Worm (Caenorhabditis elegans) whole organism, L1 larva: ENCODE results near the gene snr-6.

Experiments used
- ceh-82 ChIP-seq, 3 experiments: fragments of 150-350 bp in 1 of 3; sonication (generic microtip) in 2 of 3; optimal IDR thresholded peaks; 2 replicates each; lab custom pipeline; 2014 to 2017; ENCODE audit warnings: missing biosample characterization in 3 of 3, missing genetic modification characterization in 3 of 3
- nhr-237 ChIP-seq: fragments of 150-350 bp; optimal IDR thresholded peaks from 2 replicates; lab custom pipeline; 2014; ENCODE audit warnings: missing biosample characterization, missing genetic modification characterization
- zag-1 ChIP-seq: fragments of 150-350 bp; optimal IDR thresholded peaks from 2 replicates; lab custom pipeline; 2014; ENCODE audit warnings: missing biosample characterization, missing genetic modification characterization

DNA sequence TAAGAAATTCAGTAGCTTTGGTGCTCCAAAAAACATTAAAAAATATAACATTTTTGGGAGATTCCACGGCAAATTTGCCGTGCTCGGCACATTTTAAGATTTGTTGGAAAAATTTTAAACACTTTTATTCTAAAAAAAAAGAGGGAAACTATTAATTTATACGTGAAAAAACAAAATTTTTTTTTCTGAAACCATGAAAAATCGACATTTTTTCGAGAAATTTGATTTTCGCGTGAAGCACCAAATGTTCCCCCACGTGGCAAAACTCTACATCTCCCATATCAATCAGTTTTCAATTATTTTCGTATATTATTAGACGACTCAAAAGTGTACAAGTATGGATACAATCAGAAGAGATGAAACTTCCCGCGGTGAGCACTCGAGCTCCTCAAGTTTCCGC, 6.8 kb upstream of the snr-6 start, which contains the start of gene fbxa-218:
- TF ChIP-seq zag-1: no peak
- no peak for TF ChIP-seq nhr-237
- TF ChIP-seq ceh-82 (tag; optimal IDR thresholded peaks at IDR 0.05; lab: Kevin White, UChicago): no peak
